Worm (Caenorhabditis elegans) whole organism, mixed stage, embryonic: Measurements from ENCODE around the gene rps-24.

Experiments
- blmp-1 ChIP-seq: fragments of 150-350 bp; optimal IDR thresholded peaks from 2 replicates; lab custom pipeline; 2014; ENCODE audit warnings: missing biosample characterization, missing genetic modification characterization
- ces-1 ChIP-seq: fragments of 150-350 bp; optimal IDR thresholded peaks from 2 replicates; lab custom pipeline; 2014; ENCODE audit warnings: missing biosample characterization, missing genetic modification reagents, missing genetic modification characterization
- elt-3 ChIP-seq: fragments of 150-350 bp; optimal IDR thresholded peaks from 2 replicates; lab custom pipeline; 2014; ENCODE audit warnings: missing biosample characterization, missing genetic modification characterization
- mep-1 ChIP-seq: fragments of 150-350 bp; optimal IDR thresholded peaks from 2 replicates; lab custom pipeline; 2017; ENCODE audit warnings: missing biosample characterization, missing genetic modification reagents, missing genetic modification characterization, inconsistent platforms
- nhr-76 ChIP-seq: sonication (generic microtip); optimal IDR thresholded peaks from 2 replicates; lab custom pipeline; 2017; ENCODE audit warnings: missing biosample characterization, missing genetic modification characterization
- pha-4 ChIP-seq: fragments of 150-350 bp; optimal IDR thresholded peaks from 2 replicates; lab custom pipeline; 2018; ENCODE audit warnings: missing biosample characterization, missing genetic modification reagents, missing genetic modification characterization
- sem-2 ChIP-seq: fragments of 200-800 bp; sonication (Bioruptor generic); optimal IDR thresholded peaks from 2 replicates; lab custom pipeline; 2018; ENCODE audit warnings: mild to moderate bottlenecking, missing genetic modification characterization, missing compliant biosample characterization
- sptf-1 ChIP-seq: sonication (generic microtip); optimal IDR thresholded peaks from 2 replicates; lab custom pipeline; 2017; ENCODE audit warnings: mild to moderate bottlenecking, missing genetic modification characterization, moderate library complexity, missing compliant biosample characterization
- unc-120 ChIP-seq: sonication (generic microtip); optimal IDR thresholded peaks from 2 replicates; lab custom pipeline; 2017; ENCODE audit warnings: missing genetic modification characterization, missing compliant biosample characterization; ENCODE audit not compliant: poor library complexity, severe bottlenecking
- unc-62 ChIP-seq: fragments of 150-350 bp; optimal IDR thresholded peaks from 2 replicates; lab custom pipeline; 2014; ENCODE audit warnings: missing biosample characterization, missing genetic modification reagents, missing genetic modification characterization
- ztf-11 ChIP-seq: fragments of 150-350 bp; optimal IDR thresholded peaks from 2 replicates; lab custom pipeline; 2014; ENCODE audit warnings: missing biosample characterization, missing genetic modification characterization

DNA sequence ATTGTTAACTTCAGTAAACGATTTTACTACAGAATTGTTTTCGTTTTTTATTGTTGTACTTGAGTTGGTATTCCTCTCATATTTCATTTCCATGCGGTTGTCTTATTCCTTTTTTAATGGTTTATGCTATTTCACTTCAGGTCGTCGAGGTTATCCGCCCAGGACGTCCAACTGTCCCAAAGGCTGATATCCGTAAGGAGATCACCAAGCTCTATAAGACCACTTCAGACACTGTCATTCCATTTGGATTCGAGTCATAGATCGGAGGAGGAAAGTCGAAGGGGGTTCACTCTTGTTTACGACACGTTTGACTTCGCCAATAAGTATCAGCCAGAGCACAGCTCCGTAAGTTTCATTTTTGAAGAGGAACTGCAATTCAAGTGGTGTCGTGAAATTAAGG, 889 bp downstream of the rps-24 start, which contains the start of gene T07A9.14:
- TF ChIP-seq blmp-1 (tag; lab: Kevin White, UChicago) = no peak
- no peak for TF ChIP-seq ces-1
- TF ChIP-seq elt-3 (tag; lab: Kevin White, UChicago) = no peak
- no peak for TF ChIP-seq mep-1
- no peak for TF ChIP-seq pha-4 (tag; lab: Kevin White, UChicago)
- no peak for TF ChIP-seq unc-120 (tag; lab: Kevin White, UChicago)
- TF ChIP-seq sem-2 (GFP tag; lab: Kevin White, UChicago) = no peak
- no peak for TF ChIP-seq unc-62 (GFP tag; lab: Kevin White, UChicago)
- no peak for TF ChIP-seq ztf-11 (tag; lab: Kevin White, UChicago)
- TF ChIP-seq nhr-76 (tag; lab: Kevin White, UChicago) = no peak
- TF ChIP-seq sptf-1 (tag; lab: Kevin White, UChicago) = no peak
